Fruit fly (Drosophila melanogaster): ENCODE measurements around the gene Gmd.

Gene Gmd

DNA sequence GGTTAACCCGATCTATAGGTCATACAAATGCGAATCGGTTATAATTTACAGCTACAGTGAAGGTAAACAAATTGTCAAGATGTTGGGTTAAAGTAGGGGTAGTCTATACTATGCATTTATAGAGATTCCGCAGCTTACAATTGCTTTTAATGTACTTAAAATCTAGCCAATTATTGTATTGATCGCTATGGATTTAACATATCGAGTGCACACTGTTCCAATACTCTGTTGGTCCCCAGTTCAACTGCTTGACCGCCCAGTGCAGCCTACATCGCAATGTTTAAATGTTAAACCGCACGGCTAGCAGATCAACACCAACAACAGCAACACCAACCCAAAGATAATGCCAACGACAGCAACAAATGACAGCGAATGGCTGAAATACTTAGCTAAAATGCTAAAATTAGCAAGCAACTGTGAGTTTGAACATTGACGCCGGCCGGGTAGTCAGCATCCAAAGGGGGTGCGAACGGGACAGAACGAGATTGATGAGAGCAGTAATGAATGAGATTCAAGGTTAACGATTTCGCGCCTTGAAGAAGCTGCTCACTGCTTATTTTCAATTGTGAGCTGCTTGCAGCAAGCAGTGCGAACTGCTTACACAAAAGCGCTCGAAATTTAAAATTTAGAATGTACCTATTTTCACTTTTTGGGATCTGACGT is 24.2 kb upstream of the Gmd start (continued):
- TF ChIP-seq Dip2 (GFP tag; IDR thresholded peaks at IDR 0.05) (no peak), CG13424 (tag; optimal IDR thresholded peaks at IDR 0.05) (no peak), Optix (GFP tag; IDR thresholded peaks at IDR 0.05) (peak; percentile 23; the same call in 2 of the 3 replicates), CG10959 (GFP tag; IDR thresholded peaks at IDR 0.05) (peak; percentile 29), Neu2 (GFP tag; optimal IDR thresholded peaks at IDR 0.05; ENCODE audit: borderline replicate concordance) (no peak), HmgZ (tag; optimal IDR thresholded peaks at IDR 0.05) (peak; percentile 17), nmo (GFP tag; optimal IDR thresholded peaks at IDR 0.05) (peak; percentile 2), CG10147 (GFP tag; optimal IDR thresholded peaks at IDR 0.05) (no peak), CG1024 (GFP tag; IDR thresholded peaks at IDR 0.05) (0 out of 2 replicates have a peak, but pooled peaks have one; percentile 11), CG34376 (GFP tag; optimal IDR thresholded peaks at IDR 0.05) (no peak), CG16815 (GFP tag; optimal IDR thresholded peaks at IDR 0.05) (no peak), CG10565 (GFP tag; optimal IDR thresholded peaks at IDR 0.05) (no peak), CG4854 (GFP tag; optimal IDR thresholded peaks at IDR 0.05) (no peak), so (GFP tag; IDR thresholded peaks at IDR 0.05) (no peak; the same call in 2 of the 3 replicates), Meics (GFP tag; optimal IDR thresholded peaks at IDR 0.05) (no peak), Nf-YA (GFP tag; IDR thresholded peaks at IDR 0.05) (no peak), CG11093 (GFP tag; IDR thresholded peaks at IDR 0.05) (no peak), prd (optimal IDR thresholded peaks at IDR 0.05) (no peak), prd (GFP tag; IDR thresholded peaks at IDR 0.05) (peak; percentile 74), CG18476 (GFP tag; optimal IDR thresholded peaks at IDR 0.05) (no peak), danr (GFP tag; IDR thresholded peaks at IDR 0.05) (no peak), sisA (GFP tag; IDR thresholded peaks at IDR 0.05) (peak; percentile 3; the same call in 1 of the 2 replicates), inv (GFP tag; IDR thresholded peaks at IDR 0.05; ENCODE audit: partially characterized antibody) (0 out of 2 replicates have a peak, but pooled peaks have one; percentile 10), esg (GFP tag; conservative IDR thresholded peaks at IDR 0.05) (peak; percentile 41; the same call in 1 of the 2 replicates), C15 (GFP tag; IDR thresholded peaks at IDR 0.05) (no peak), dpn (GFP tag; optimal IDR thresholded peaks at IDR 0.05) (peak in 1 of 2 experiments; percentile 4), pita (GFP tag; optimal IDR thresholded peaks at IDR 0.05) (no peak), Vsx1 (GFP tag; optimal IDR thresholded peaks at IDR 0.05) (no peak), stwl (tag; optimal IDR thresholded peaks at IDR 0.05) (peak; percentile 24), CG10979 (tag; optimal IDR thresholded peaks at IDR 0.05) (no peak), CG13296 (GFP tag; optimal IDR thresholded peaks at IDR 0.05) (no peak), CG9797 (GFP tag; optimal IDR thresholded peaks at IDR 0.05) (no peak), mirr (GFP tag; optimal IDR thresholded peaks at IDR 0.05) (no peak), sima (GFP tag; optimal IDR thresholded peaks at IDR 0.05) (no peak), sens-2 (GFP tag; IDR thresholded peaks at IDR 0.05) (peak; percentile 36; the same call in 1 of the 2 replicates), bab2 (GFP tag; optimal IDR thresholded peaks at IDR 0.05) (no peak), CG3065 (GFP tag; optimal IDR thresholded peaks at IDR 0.05) (no peak), CG42726 (GFP tag; IDR thresholded peaks at IDR 0.05; ENCODE audit: partially characterized antibody) (peak; percentile 87), CG9437 (GFP tag; optimal IDR thresholded peaks at IDR 0.05) (no peak), CHES-1-like (GFP tag; optimal IDR thresholded peaks at IDR 0.05) (no peak), CG8388 (GFP tag; optimal IDR thresholded peaks at IDR 0.05) (no peak), bbx (GFP tag; IDR thresholded peaks at IDR 0.05; ENCODE audit: partially characterized antibody) (peak; percentile 13; the same call in 1 of the 2 replicates), org-1 (GFP tag; optimal IDR thresholded peaks at IDR 0.05) (no peak), CG7372 (GFP tag; IDR thresholded peaks at IDR 0.05) (no peak), Ets97D (GFP tag; optimal IDR thresholded peaks at IDR 0.05) (no peak), Trl (optimal IDR thresholded peaks at IDR 0.05) (peak in 1 of 2 experiments; percentile 29), Trl (GFP tag; optimal IDR thresholded peaks at IDR 0.05) (peak; percentile 41), CG33213 (GFP tag; optimal IDR thresholded peaks at IDR 0.05) (no peak), CG1602 (GFP tag; optimal IDR thresholded peaks at IDR 0.05) (no peak), NfI (GFP tag; optimal IDR thresholded peaks at IDR 0.05) (no peak)

All from whole organism, embryonic.